Worm (Caenorhabditis elegans) whole organism, L2 larva: Measurements from ENCODE around the gene sulp-4.

Source experiments
- ZK546.5 ChIP-seq: sonication (generic microtip); optimal IDR thresholded peaks from 2 replicates; lab custom pipeline; 2017; ENCODE audit warnings: missing biosample characterization, missing genetic modification characterization
- alr-1 ChIP-seq: fragments of 150-350 bp; optimal IDR thresholded peaks from 2 replicates; lab custom pipeline; 2014; ENCODE audit warnings: missing biosample characterization, missing genetic modification characterization
- aly-2 ChIP-seq: fragments of 150-350 bp; optimal IDR thresholded peaks from 2 replicates; lab custom pipeline; 2014; ENCODE audit warnings: missing biosample characterization, missing genetic modification characterization
- blmp-1 ChIP-seq: sonication (generic microtip); optimal IDR thresholded peaks from 2 replicates; lab custom pipeline; 2017; ENCODE audit warnings: missing genetic modification characterization, mild to moderate bottlenecking, missing compliant biosample characterization, antibody characterized with exemption, moderate library complexity; ENCODE audit not compliant: insufficient read depth
- egl-27 ChIP-seq: sonication (generic microtip); optimal IDR thresholded peaks from 3 replicates; lab custom pipeline; 2017; ENCODE audit warnings: missing biosample characterization, missing genetic modification reagents, missing genetic modification characterization
- lin-39 ChIP-seq: fragments of 150-350 bp; optimal IDR thresholded peaks from 2 replicates; lab custom pipeline; 2014; ENCODE audit warnings: missing biosample characterization, missing genetic modification reagents, missing genetic modification characterization
- mdl-1 ChIP-seq, 2 experiments: fragments of 150-350 bp in 1 of 2; sonication (generic microtip) in 1 of 2; optimal IDR thresholded peaks; 2 replicates each; lab custom pipeline; 2017; ENCODE audit warnings: missing biosample characterization in 2 of 2, missing genetic modification characterization in 2 of 2
- nhr-129 ChIP-seq: fragments of 150-350 bp; optimal IDR thresholded peaks from 2 replicates; lab custom pipeline; 2014; ENCODE audit warnings: missing biosample characterization, missing genetic modification characterization
- nhr-23 ChIP-seq: fragments of 150-350 bp; optimal IDR thresholded peaks from 2 replicates; lab custom pipeline; 2014; ENCODE audit warnings: missing biosample characterization, missing genetic modification reagents, missing genetic modification characterization
- nhr-237 ChIP-seq: fragments of 150-350 bp; optimal IDR thresholded peaks from 2 replicates; lab custom pipeline; 2014; ENCODE audit warnings: missing biosample characterization, missing genetic modification characterization
- sem-4 ChIP-seq: fragments of 150-350 bp; optimal IDR thresholded peaks from 2 replicates; lab custom pipeline; 2014; ENCODE audit warnings: missing biosample characterization, missing genetic modification reagents, missing genetic modification characterization
- unc-39 ChIP-seq: fragments of 150-350 bp; optimal IDR thresholded peaks from 2 replicates; lab custom pipeline; 2014; ENCODE audit warnings: missing biosample characterization, missing genetic modification characterization

DNA sequence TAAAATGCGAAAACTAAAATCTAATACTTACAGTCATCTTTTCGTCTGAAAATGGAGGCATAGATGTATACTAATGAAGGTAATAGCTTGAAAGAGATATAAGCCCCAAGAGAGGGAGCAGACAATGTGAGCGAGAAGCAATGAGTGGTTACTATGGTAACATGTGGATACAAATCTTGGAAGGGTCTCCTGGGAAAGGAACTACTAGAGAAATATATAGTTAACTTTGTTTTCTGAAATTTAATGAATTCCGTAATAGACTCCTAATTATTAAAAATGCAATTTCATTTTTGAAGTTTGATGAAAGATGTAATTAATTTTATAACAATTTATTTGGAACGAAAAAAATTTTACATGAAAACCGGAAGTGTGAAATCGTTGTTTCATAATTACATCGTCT is 52.2 kb downstream of the sulp-4 start, which contains the start of gene osm-6:
- TF ChIP-seq aly-2 (tag; lab: Kevin White, UChicago) = no peak
- no peak for TF ChIP-seq nhr-23 (tag; lab: Kevin White, UChicago)
- TF ChIP-seq unc-39 (tag; lab: Kevin White, UChicago) = no peak
- no peak for TF ChIP-seq blmp-1 (tag; lab: Kevin White, UChicago)
- no peak for TF ChIP-seq sem-4 (tag; lab: Kevin White, UChicago)
- no peak for TF ChIP-seq mdl-1 (tag; optimal IDR thresholded peaks at IDR 0.05; lab: Kevin White, UChicago)
- no peak for TF ChIP-seq nhr-129 (tag; lab: Kevin White, UChicago)
- TF ChIP-seq alr-1 (tag; lab: Kevin White, UChicago) = no peak
- TF ChIP-seq ZK546.5 = no peak
- TF ChIP-seq egl-27 = no peak
- TF ChIP-seq lin-39 (tag; lab: Kevin White, UChicago) = no peak
- TF ChIP-seq nhr-237 (tag; lab: Kevin White, UChicago) = no peak
